Worm (Caenorhabditis elegans) whole organism, midembryonic: ENCODE measurements around the gene Y45F10D.2.

ENCODE experiments used
- T22C8.4 ChIP-seq: fragments of 200-800 bp; sonication (Bioruptor generic); IDR thresholded peaks from 2 replicates; pipeline ENCODE4 v1.3.6; 2022; ENCODE audit warnings: missing genetic modification characterization, missing compliant biosample characterization
- cog-1 ChIP-seq: sonication (generic microtip); optimal IDR thresholded peaks from 2 replicates; lab custom pipeline; 2016; ENCODE audit warnings: missing genetic modification characterization, missing compliant biosample characterization
- flt-1 ChIP-seq: fragments of 200-800 bp; sonication (Bioruptor generic); IDR thresholded peaks from 2 replicates; pipeline ENCODE4 v1.3.6; 2022; ENCODE audit warnings: missing genetic modification characterization, missing compliant biosample characterization
- klf-2 ChIP-seq: fragments of 200-800 bp; sonication (Bioruptor generic); conservative IDR thresholded peaks from 2 replicates; pipeline ENCODE4 v1.3.6; 2022; ENCODE audit warnings: missing genetic modification reagents, missing genetic modification characterization, missing compliant biosample characterization
- med-1 ChIP-seq: sonication (generic microtip); optimal IDR thresholded peaks from 2 replicates; lab custom pipeline; 2017; ENCODE audit warnings: missing genetic modification characterization, mild to moderate bottlenecking, missing compliant biosample characterization, antibody characterized with exemption, missing genetic modification reagents; ENCODE audit not compliant: insufficient read depth
- ref-1 ChIP-seq: fragments of 200-800 bp; sonication (Bioruptor generic); conservative IDR thresholded peaks from 2 replicates; pipeline ENCODE4 v1.3.6; 2022; ENCODE audit warnings: missing genetic modification reagents, missing genetic modification characterization, missing compliant biosample characterization
- tab-1 ChIP-seq: fragments of 200-800 bp; sonication (Bioruptor generic); IDR thresholded peaks from 2 replicates; pipeline ENCODE4 v1.3.6; 2022; ENCODE audit warnings: missing genetic modification characterization, missing compliant biosample characterization
- ztf-23 ChIP-seq: fragments of 200-800 bp; sonication (Bioruptor generic); IDR thresholded peaks from 2 replicates; pipeline ENCODE4 v1.3.6; 2022; ENCODE audit warnings: missing genetic modification reagents, missing genetic modification characterization, missing compliant biosample characterization
- ztf-29 ChIP-seq: fragments of 200-800 bp; sonication (Bioruptor generic); IDR thresholded peaks from 2 replicates; pipeline ENCODE4 v1.3.6; 2022; ENCODE audit warnings: missing genetic modification reagents, missing genetic modification characterization, missing compliant biosample characterization

Gene Y45F10D.2

ce11 chrIV:13774578-13774977 lies at the start of gene Y45F10D.2:
Gene Y45F10D.2 (minus strand): TSS chrIV:13774678.
- TF ChIP-seq flt-1 (GFP tag; lab: Robert Waterston, UW) (no peak), med-1 (GFP tag; lab: Kevin White, UChicago) (no peak), ztf-23 (GFP tag; lab: Robert Waterston, UW) (no peak), ref-1 (no peak), tab-1 (GFP tag; lab: Robert Waterston, UW) (no peak), T22C8.4 (GFP tag; lab: Robert Waterston, UW) (no peak), klf-2 (GFP tag; lab: Robert Waterston, UW) (no peak), ztf-29 (GFP tag; lab: Robert Waterston, UW) (no peak), cog-1 (tag; lab: Kevin White, UChicago) (no peak)

DNA sequence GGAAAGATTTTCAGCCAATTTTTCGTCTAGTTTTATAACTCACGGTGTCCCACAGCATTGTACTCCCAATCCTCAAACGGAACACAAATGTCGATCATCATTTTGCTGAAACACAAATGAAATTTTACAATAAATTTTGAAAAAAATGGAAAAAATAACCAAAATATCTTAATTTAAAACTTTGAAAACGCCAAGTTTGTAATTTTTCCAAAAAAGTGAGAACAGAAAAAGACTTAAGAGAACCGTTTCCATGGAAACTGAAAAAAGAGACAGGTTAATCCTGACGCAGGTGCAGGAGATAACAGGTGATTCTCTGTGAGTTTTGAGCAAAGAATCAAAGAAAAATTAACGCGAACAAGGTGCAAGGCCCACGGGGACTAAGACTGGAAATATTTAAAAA lies 46.4 kb upstream of the Y45F10D.2 start, which contains the start of gene Y45F10D.15:
Y45F10D.15 (minus strand) TSS at position 101 of the 400 bp plus-strand sequence.
- no peak for TF ChIP-seq cog-1 (tag; lab: Kevin White, UChicago)
- no peak for TF ChIP-seq T22C8.4 (GFP tag; lab: Robert Waterston, UW)
- TF ChIP-seq ref-1 = no peak
- TF ChIP-seq med-1 (GFP tag; lab: Kevin White, UChicago) = no peak
- TF ChIP-seq ztf-29 (GFP tag; lab: Robert Waterston, UW) = no peak
- TF ChIP-seq tab-1 (GFP tag; lab: Robert Waterston, UW) = no peak
- TF ChIP-seq klf-2 (GFP tag; lab: Robert Waterston, UW) = no peak
- TF ChIP-seq flt-1 (GFP tag; lab: Robert Waterston, UW) = no peak
- no peak for TF ChIP-seq ztf-23 (GFP tag; lab: Robert Waterston, UW)

DNA sequence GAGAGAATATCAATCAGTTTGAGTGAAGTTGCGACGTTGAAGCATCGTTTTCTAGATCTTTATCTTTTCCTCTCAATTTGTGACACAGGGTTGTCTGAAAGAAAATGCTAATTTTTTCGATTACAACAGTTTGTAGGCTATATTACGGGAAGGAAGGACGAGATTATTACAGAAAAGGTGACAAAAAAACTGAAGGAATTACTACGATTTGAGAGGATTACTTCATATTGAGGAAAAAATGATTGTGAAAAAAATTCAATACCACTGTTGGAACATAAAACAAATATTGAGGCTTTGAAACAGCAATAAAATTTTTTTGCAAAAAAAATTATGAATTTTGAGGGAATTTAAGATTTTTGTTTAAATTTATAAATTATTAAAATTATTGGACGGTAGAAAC lies 33.2 kb upstream of the Y45F10D.2 start, which contains the start of gene Y45F10D.14:
Y45F10D.14 (minus strand) TSS at position 101 of the 400 bp plus-strand sequence.
- TF ChIP-seq tab-1 (GFP tag; lab: Robert Waterston, UW) = no peak
- no peak for TF ChIP-seq ztf-23 (GFP tag; lab: Robert Waterston, UW)
- TF ChIP-seq flt-1 (GFP tag; lab: Robert Waterston, UW) = no peak
- TF ChIP-seq med-1 (GFP tag; lab: Kevin White, UChicago) = no peak

ce11 chrIV:13797859-13798374 lies 23.4 kb upstream of the Y45F10D.2 start, which contains the start of gene Y45F10D.6:
Gene Y45F10D.6 (minus strand): TSS chrIV:13797909.
- TF ChIP-seq ztf-29 (GFP tag; lab: Robert Waterston, UW) (no peak), klf-2 (GFP tag; lab: Robert Waterston, UW) (no peak), ref-1 (no peak)

ce11 chrIV:13795249-13795909 lies 20.9 kb upstream of the Y45F10D.2 start:
- TF ChIP-seq flt-1 (GFP tag; lab: Robert Waterston, UW) (no peak), tab-1 (GFP tag; lab: Robert Waterston, UW) (no peak), klf-2 (GFP tag; lab: Robert Waterston, UW) (no peak), cog-1 (tag; lab: Kevin White, UChicago) (no peak), T22C8.4 (GFP tag; lab: Robert Waterston, UW) (no peak), ztf-23 (GFP tag; lab: Robert Waterston, UW) (no peak), ztf-29 (GFP tag; lab: Robert Waterston, UW) (no peak), ref-1 (no peak), med-1 (GFP tag; lab: Kevin White, UChicago) (no peak)

DNA sequence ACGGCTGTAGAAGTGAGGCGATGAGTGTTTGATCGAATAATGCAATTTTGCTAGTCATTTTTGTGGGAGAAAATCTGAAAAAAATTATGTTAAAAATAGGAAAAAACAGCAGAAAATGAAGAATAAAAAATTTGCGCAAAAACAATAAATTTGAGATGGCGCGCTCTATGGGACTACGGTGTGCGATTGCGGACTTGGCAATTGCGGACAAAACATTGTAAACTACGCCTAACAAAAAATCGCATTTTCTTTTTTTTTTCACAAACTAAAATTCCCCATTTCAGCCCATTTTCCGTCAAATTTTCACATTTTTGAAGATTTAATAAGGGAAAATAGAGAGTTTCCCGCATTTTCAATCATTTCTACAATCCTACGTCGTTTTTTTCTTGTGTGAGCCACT lies 14.2 kb upstream of the Y45F10D.2 start, which contains the start of the genes sas-6 and Y45F10D.7:
sas-6 (minus strand) TSS at position 80 of the 400 bp plus-strand sequence.
Y45F10D.7 (plus strand) TSS at position 256 of the 400 bp plus-strand sequence.
- TF ChIP-seq klf-2 (GFP tag; lab: Robert Waterston, UW) (0 out of 2 replicates have a peak, but pooled peaks have one; percentile 44), med-1 (GFP tag; lab: Kevin White, UChicago) (no peak), flt-1 (GFP tag; lab: Robert Waterston, UW) (peak; percentile 69; the same call in 1 of the 2 replicates), ztf-23 (GFP tag; lab: Robert Waterston, UW) (peak; percentile 60; the same call in 1 of the 2 replicates)

DNA sequence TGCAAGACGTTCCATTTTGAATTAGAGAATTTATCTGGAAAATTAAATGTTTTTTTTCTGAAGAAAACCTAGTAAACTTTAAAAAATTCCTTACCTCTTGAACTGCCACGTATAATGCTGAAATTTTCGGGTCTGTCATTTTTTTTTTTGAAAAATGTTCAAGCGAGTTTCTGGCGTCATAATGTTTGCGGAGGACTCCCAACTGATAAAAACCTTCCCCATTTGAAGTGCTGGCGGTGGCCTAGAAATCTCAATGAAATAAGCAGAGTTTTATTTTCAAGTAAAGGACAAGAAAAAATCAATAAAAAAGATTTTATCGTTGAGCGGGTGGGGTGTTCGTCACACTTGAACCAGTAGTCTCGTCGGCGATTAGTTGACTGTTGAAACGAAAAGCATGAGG lies 12.2 kb upstream of the Y45F10D.2 start, which contains the start of gene icap-1:
icap-1 (minus strand) TSS at position 272 of the 400 bp plus-strand sequence.
- TF ChIP-seq ztf-29 (GFP tag; lab: Robert Waterston, UW) = no peak
- no peak for TF ChIP-seq klf-2 (GFP tag; lab: Robert Waterston, UW)
- no peak for TF ChIP-seq tab-1 (GFP tag; lab: Robert Waterston, UW)
- no peak for TF ChIP-seq med-1 (GFP tag; lab: Kevin White, UChicago)
- TF ChIP-seq ztf-23 (GFP tag; lab: Robert Waterston, UW) = no peak
- no peak for TF ChIP-seq flt-1 (GFP tag; lab: Robert Waterston, UW)

DNA sequence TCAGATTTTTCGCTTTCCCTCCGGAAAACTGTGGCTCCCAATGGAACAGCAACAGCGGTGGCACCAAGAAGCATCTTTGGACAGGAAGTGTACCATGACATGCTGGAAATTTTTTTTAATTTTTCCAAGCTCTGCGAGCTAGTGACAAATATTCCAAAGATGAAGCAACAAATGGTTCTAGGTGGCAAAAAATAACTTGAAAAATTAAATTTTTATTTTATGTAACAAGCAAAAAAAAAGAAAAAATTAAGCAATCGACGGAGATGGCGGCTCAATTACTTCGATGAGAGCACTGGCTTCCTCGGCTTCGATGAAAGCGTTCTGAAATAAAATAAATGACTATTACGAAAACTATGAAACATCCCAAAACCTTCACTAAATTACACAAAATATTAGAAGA lies 11.1 kb upstream of the Y45F10D.2 start, which contains the start of gene lact-9:
lact-9 (minus strand) TSS at position 101 of the 400 bp plus-strand sequence.
- TF ChIP-seq tab-1 (GFP tag; lab: Robert Waterston, UW) (no peak), flt-1 (GFP tag; lab: Robert Waterston, UW) (no peak), T22C8.4 (GFP tag; lab: Robert Waterston, UW) (no peak), klf-2 (GFP tag; lab: Robert Waterston, UW) (no peak)

ce11 chrIV:13784774-13785173 lies 10.3 kb upstream of the Y45F10D.2 start:
- TF ChIP-seq T22C8.4 (GFP tag; lab: Robert Waterston, UW) = no peak
